Fruit fly (Drosophila melanogaster) Kc167 (cell line): Measurements from ENCODE around the gene CG15824.

Source experiments
- Sin3A ChIP-seq: fragments of >200 bp; optimal IDR thresholded peaks from 2 replicates; lab custom pipeline; 2018; ENCODE audit warnings: missing external identifiers
- h ChIP-seq: fragments of >200 bp; optimal IDR thresholded peaks from 3 replicates; lab custom pipeline; 2018; ENCODE audit warnings: missing external identifiers
- psq ChIP-seq: fragments of >200 bp; optimal IDR thresholded peaks from 2 replicates; lab custom pipeline; 2017; ENCODE audit warnings: missing external identifiers
- ttk ChIP-seq: sonication (Bioruptor generic); optimal IDR thresholded peaks from 2 replicates; lab custom pipeline; 2017; ENCODE audit warnings: missing external identifiers

DNA sequence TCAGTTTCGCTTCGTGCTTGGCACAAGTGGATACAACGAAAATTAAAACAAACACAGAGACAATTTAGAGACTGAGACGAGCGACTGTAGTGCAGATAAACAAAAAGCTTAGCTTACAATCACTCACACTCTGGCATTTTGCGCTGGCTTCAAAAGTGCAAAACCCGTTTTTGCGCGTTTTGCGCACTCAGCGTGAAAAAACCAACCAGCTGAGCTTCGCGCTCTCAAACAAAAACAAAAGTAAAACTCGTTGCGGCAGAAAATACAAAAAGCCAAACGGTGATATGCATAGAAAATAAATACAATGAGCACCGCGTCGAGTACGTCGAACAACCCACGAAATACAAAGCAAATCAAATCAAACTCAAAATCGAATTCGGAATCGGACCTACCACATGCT lies 44.2 kb downstream of the CG15824 start:
- TF ChIP-seq h (lab: Kevin White, UChicago): no peak
- no peak for TF ChIP-seq psq
- TF ChIP-seq Sin3A (lab: Kevin White, UChicago): no peak
- no peak for TF ChIP-seq ttk (lab: Kevin White, UChicago)
